Worm (Caenorhabditis elegans): ENCODE data around the gene nhr-66.

- TF ChIP-seq dao-5 (tag; optimal IDR thresholded peaks at IDR 0.05) (no peak), him-1 (tag; optimal IDR thresholded peaks at IDR 0.05) (no peak)
Observed at ce11 chrIV:8189667-8190066, 46.7 kb downstream of the nhr-66 start.

Data from whole organism, L4/young adult.